Worm (Caenorhabditis elegans): ENCODE measurements around the gene sid-2.

DNA sequence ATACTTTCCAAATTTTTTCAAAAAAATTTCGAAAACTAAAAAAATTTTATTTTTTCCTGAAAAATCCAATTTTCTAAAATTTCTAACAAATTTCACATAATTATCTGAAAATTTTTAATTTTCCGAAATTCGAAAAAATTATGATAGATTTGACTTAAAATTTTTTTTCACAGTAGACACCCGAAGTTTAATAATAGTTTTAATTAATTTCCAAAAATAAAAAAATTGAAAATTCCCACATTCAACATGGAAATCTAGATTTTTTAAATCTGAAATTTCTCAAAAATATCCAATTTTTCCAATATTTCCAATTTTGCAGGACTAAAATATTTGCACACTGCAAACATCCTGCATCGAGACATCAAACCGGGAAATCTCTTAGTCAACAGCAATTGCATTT, 42.7 kb downstream of the sid-2 start:
- no peak for TF ChIP-seq ceh-36 (tag; optimal IDR thresholded peaks at IDR 0.05)
- TF ChIP-seq ama-1 (optimal IDR thresholded peaks at IDR 0.05), result no peak
- no peak for TF ChIP-seq hmg-4 (GFP tag; optimal IDR thresholded peaks at IDR 0.05)
- no peak for TF ChIP-seq tra-4 (tag; optimal IDR thresholded peaks at IDR 0.05)
- TF ChIP-seq ets-7 (tag; optimal IDR thresholded peaks at IDR 0.05), result no peak
- TF ChIP-seq F13C5.2 (tag; optimal IDR thresholded peaks at IDR 0.05), result no peak
- TF ChIP-seq flt-1 (GFP tag; IDR thresholded peaks at IDR 0.05), result no peak
- no peak for TF ChIP-seq sea-1 (GFP tag; conservative IDR thresholded peaks at IDR 0.05)
- no peak for TF ChIP-seq tbx-11 (GFP tag; IDR thresholded peaks at IDR 0.05)

Measured in whole organism, early embryonic.